Worm (Caenorhabditis elegans) whole organism, young adult: ENCODE data around the gene zfp-3.
A peak's percentile ranks its signal among the peaks of the same experiment; 100 is the strongest.

Experiments
- B0019.2 ChIP-seq: fragments of 200-800 bp; sonication (Bioruptor generic); conservative IDR thresholded peaks from 2 replicates; pipeline ENCODE4 v1.3.6; 2022; ENCODE audit warnings: missing genetic modification reagents, missing genetic modification characterization, missing compliant biosample characterization
- B0261.1 ChIP-seq: sonication (generic microtip); optimal IDR thresholded peaks from 2 replicates; lab custom pipeline; 2016; ENCODE audit warnings: mild to moderate bottlenecking, missing genetic modification characterization, moderate library complexity, missing compliant biosample characterization
- D2030.7 ChIP-seq: fragments of 200-800 bp; sonication (Bioruptor generic); IDR thresholded peaks from 2 replicates; pipeline ENCODE4 v1.3.6; 2022; ENCODE audit warnings: missing genetic modification reagents, missing genetic modification characterization, missing compliant biosample characterization
- F52B5.7 ChIP-seq: sonication (generic microtip); optimal IDR thresholded peaks from 2 replicates; lab custom pipeline; 2016; ENCODE audit warnings: mild to moderate bottlenecking, missing genetic modification characterization, missing compliant biosample characterization
- aptf-3 ChIP-seq: fragments of 200-800 bp; sonication (Bioruptor generic); IDR thresholded peaks from 2 replicates; pipeline ENCODE4 v1.3.6; 2022; ENCODE audit warnings: missing genetic modification characterization, missing compliant biosample characterization
- athp-1 ChIP-seq: sonication (generic microtip); optimal IDR thresholded peaks from 2 replicates; lab custom pipeline; 2017; ENCODE audit warnings: mild to moderate bottlenecking, missing genetic modification characterization, missing compliant biosample characterization
- bed-2 ChIP-seq: fragments of 200-800 bp; sonication (Bioruptor generic); IDR thresholded peaks from 2 replicates; pipeline ENCODE4 v1.3.6; 2022; ENCODE audit warnings: missing genetic modification reagents, missing genetic modification characterization, missing compliant biosample characterization
- ccch-3 ChIP-seq: fragments of 200-800 bp; sonication (Bioruptor generic); optimal IDR thresholded peaks from 2 replicates; lab custom pipeline; 2018; ENCODE audit warnings: mild to moderate bottlenecking, missing genetic modification characterization, missing compliant biosample characterization
- cebp-1 ChIP-seq, 2 experiments: fragments of 200-800 bp in 1 of 2; sonication (Bioruptor generic) in 1 of 2; sonication (generic microtip) in 1 of 2; IDR thresholded peaks in 1 of 2; optimal IDR thresholded peaks in 1 of 2; 2 replicates each; pipeline versions ENCODE4 v1.3.6 to Lab custom; 2017 to 2022; ENCODE audit warnings: missing compliant biosample characterization in 2 of 2, missing genetic modification characterization in 2 of 2, mild to moderate bottlenecking in 1 of 2, missing genetic modification reagents in 1 of 2, moderate library complexity in 1 of 2
- cebp-2 ChIP-seq: fragments of 200-800 bp; sonication (Bioruptor generic); IDR thresholded peaks from 2 replicates; pipeline ENCODE4 v1.3.6; 2022; ENCODE audit warnings: missing genetic modification characterization, missing compliant biosample characterization
- ceh-58 ChIP-seq: fragments of 200-800 bp; sonication (Bioruptor generic); IDR thresholded peaks from 2 replicates; pipeline ENCODE4 v1.3.6; 2022; ENCODE audit warnings: missing genetic modification characterization, missing compliant biosample characterization
- chd-7 ChIP-seq: sonication (generic microtip); optimal IDR thresholded peaks from 2 replicates; lab custom pipeline; 2016; ENCODE audit warnings: mild to moderate bottlenecking, missing genetic modification characterization, moderate library complexity, missing compliant biosample characterization
- die-1 ChIP-seq: sonication (generic microtip); optimal IDR thresholded peaks from 2 replicates; lab custom pipeline; 2016; ENCODE audit warnings: missing genotype, mild to moderate bottlenecking, missing genetic modification characterization, missing compliant biosample characterization
- dox-1 ChIP-seq: fragments of 200-800 bp; sonication (Bioruptor generic); IDR thresholded peaks from 2 replicates; pipeline ENCODE4 v1.3.6; 2022; ENCODE audit warnings: missing genetic modification reagents, missing genetic modification characterization, missing compliant biosample characterization
- ekl-4 ChIP-seq: fragments of 200-800 bp; sonication (Bioruptor generic); IDR thresholded peaks from 2 replicates; pipeline ENCODE4 v1.3.6; 2022; ENCODE audit warnings: missing genetic modification reagents, missing genetic modification characterization, missing compliant biosample characterization
- ets-4 ChIP-seq: fragments of 200-800 bp; sonication (Bioruptor generic); optimal IDR thresholded peaks from 2 replicates; lab custom pipeline; 2018; ENCODE audit warnings: mild to moderate bottlenecking, missing genetic modification characterization, missing compliant biosample characterization
- hsf-1 ChIP-seq: fragments of 200-800 bp; sonication (Bioruptor generic); IDR thresholded peaks from 2 replicates; pipeline ENCODE4 v1.3.6; 2022; ENCODE audit warnings: missing genetic modification reagents, missing genetic modification characterization, missing compliant biosample characterization
- lin-26 ChIP-seq: fragments of 200-800 bp; sonication (Bioruptor generic); IDR thresholded peaks from 2 replicates; pipeline ENCODE4 v1.3.6; 2022; ENCODE audit warnings: missing genetic modification reagents, missing genetic modification characterization, missing compliant biosample characterization
- lin-40 ChIP-seq: sonication (generic microtip); optimal IDR thresholded peaks from 2 replicates; lab custom pipeline; 2016; ENCODE audit warnings: missing genetic modification characterization, mild to moderate bottlenecking, missing compliant biosample characterization, missing genotype, missing genetic modification reagents
- lin-54 ChIP-seq: fragments of 200-800 bp; sonication (Bioruptor generic); optimal IDR thresholded peaks from 2 replicates; lab custom pipeline; 2018; ENCODE audit warnings: mild to moderate bottlenecking, missing genetic modification characterization, missing compliant biosample characterization
- madf-3 ChIP-seq: fragments of 200-800 bp; sonication (Bioruptor generic); IDR thresholded peaks from 2 replicates; pipeline ENCODE4 v1.3.6; 2022; ENCODE audit warnings: missing genetic modification reagents, missing genetic modification characterization, missing compliant biosample characterization
- madf-6 ChIP-seq: fragments of 200-800 bp; sonication (Bioruptor generic); IDR thresholded peaks from 2 replicates; pipeline ENCODE4 v1.3.6; 2022; ENCODE audit warnings: missing genetic modification reagents, missing genetic modification characterization, missing compliant biosample characterization
- nfyb-1 ChIP-seq: fragments of 200-800 bp; sonication (Bioruptor generic); IDR thresholded peaks from 2 replicates; pipeline ENCODE4 v1.3.6; 2022; ENCODE audit warnings: missing genetic modification reagents, missing genetic modification characterization, missing compliant biosample characterization
- nhr-120 ChIP-seq: fragments of 200-800 bp; sonication (Bioruptor generic); IDR thresholded peaks from 2 replicates; pipeline ENCODE4 v1.3.6; 2022; ENCODE audit warnings: missing genetic modification characterization, missing compliant biosample characterization
- nhr-179 ChIP-seq: sonication (generic microtip); optimal IDR thresholded peaks from 2 replicates; lab custom pipeline; 2016; ENCODE audit warnings: mild to moderate bottlenecking, missing genetic modification characterization, missing compliant biosample characterization
- nhr-27 ChIP-seq: fragments of 200-800 bp; sonication (Bioruptor generic); optimal IDR thresholded peaks from 2 replicates; lab custom pipeline; 2018; ENCODE audit warnings: mild to moderate bottlenecking, missing genetic modification characterization, moderate library complexity, missing compliant biosample characterization
- nhr-90 ChIP-seq: sonication (generic microtip); optimal IDR thresholded peaks from 2 replicates; lab custom pipeline; 2016; ENCODE audit warnings: missing genotype, mild to moderate bottlenecking, missing genetic modification characterization, missing compliant biosample characterization
- repo-1 ChIP-seq: sonication (generic microtip); optimal IDR thresholded peaks from 2 replicates; lab custom pipeline; 2017; ENCODE audit warnings: mild to moderate bottlenecking, missing genetic modification characterization, missing compliant biosample characterization
- rpc-1 ChIP-seq, 2 experiments: fragments of 150-350 bp in 1 of 2; sonication (generic microtip) in 1 of 2; optimal IDR thresholded peaks; 2 replicates each; lab custom pipeline; 2014 to 2018; ENCODE audit warnings: missing biosample characterization in 1 of 2, missing genetic modification characterization in 1 of 2, missing genetic modification reagents in 1 of 2, missing genotype in 1 of 2
- snpc-1.3 ChIP-seq: sonication (generic microtip); optimal IDR thresholded peaks from 2 replicates; lab custom pipeline; 2017; ENCODE audit warnings: missing genetic modification characterization, mild to moderate bottlenecking, missing compliant biosample characterization, antibody characterized with exemption, moderate library complexity, missing genotype, missing genetic modification reagents; ENCODE audit not compliant: insufficient read depth
- tbp1 ChIP-seq: fragments of 200-800 bp; sonication (Bioruptor generic); optimal IDR thresholded peaks from 2 replicates; lab custom pipeline; 2018; ENCODE audit warnings: mild to moderate bottlenecking, missing genetic modification characterization, missing compliant biosample characterization
- tbx-9 ChIP-seq: sonication (generic microtip); optimal IDR thresholded peaks from 2 replicates; lab custom pipeline; 2016; ENCODE audit warnings: borderline replicate concordance, missing genetic modification characterization, inconsistent platforms, missing compliant biosample characterization
- tlf-1 ChIP-seq: fragments of 200-800 bp; sonication (Bioruptor generic); optimal IDR thresholded peaks from 2 replicates; lab custom pipeline; 2018; ENCODE audit warnings: mild to moderate bottlenecking, missing genetic modification characterization, missing compliant biosample characterization
- unc-130 ChIP-seq: sonication (generic microtip); optimal IDR thresholded peaks from 2 replicates; lab custom pipeline; 2016; ENCODE audit warnings: missing genetic modification reagents, missing genetic modification characterization, missing compliant biosample characterization
- ztf-28 ChIP-seq: fragments of 200-800 bp; sonication (Bioruptor generic); IDR thresholded peaks from 2 replicates; pipeline ENCODE4 v1.3.6; 2022; ENCODE audit warnings: missing genetic modification reagents, missing genetic modification characterization, missing compliant biosample characterization

Gene zfp-3

ce11 chrX:1491036-1491435, 44.6 kb upstream of the zfp-3 start:
- peak; percentile 38 for TF ChIP-seq rpc-1 (optimal IDR thresholded peaks at IDR 0.05; lab: Kevin White, UChicago)
- peak; percentile 75 for TF ChIP-seq rpc-1 (tag; optimal IDR thresholded peaks at IDR 0.05; lab: Kevin White, UChicago)
- TF ChIP-seq die-1 (tag; lab: Kevin White, UChicago): peak; percentile 15
- TF ChIP-seq lin-26: peak; percentile 45; the same call in 1 of the 2 replicates
- no peak for TF ChIP-seq ztf-28 (GFP tag; lab: Robert Waterston, UW)
- peak; percentile 53 for TF ChIP-seq B0261.1 (tag; lab: Kevin White, UChicago)
- TF ChIP-seq tbp1 (GFP tag; lab: Kevin White, UChicago): peak; percentile 83

DNA sequence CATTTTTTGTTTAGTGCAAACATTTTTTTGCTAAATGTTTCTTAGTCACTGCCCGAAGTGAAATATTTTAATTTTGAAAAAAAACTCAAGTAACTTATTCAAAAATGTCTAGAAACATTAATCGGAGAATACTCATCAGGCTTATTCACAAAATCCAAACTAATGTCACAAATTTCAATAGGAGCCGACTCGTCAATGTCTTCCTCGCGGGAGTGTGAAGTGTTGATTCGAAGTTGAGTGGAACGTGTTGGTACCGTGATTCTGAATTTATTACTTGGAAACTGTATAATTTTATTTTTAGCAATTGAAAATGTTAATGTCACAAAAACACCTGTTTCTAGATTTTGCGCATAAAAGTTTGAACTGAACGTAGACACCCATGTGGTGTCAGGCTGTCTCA, 43.1 kb upstream of the zfp-3 start:
- 0 out of 2 replicates have a peak, but pooled peaks have one; percentile 24 for TF ChIP-seq ceh-58 (GFP tag; lab: Robert Waterston, UW)
- TF ChIP-seq bed-2: no peak
- no peak for TF ChIP-seq F52B5.7 (tag; lab: Kevin White, UChicago)
- 0 out of 2 replicates have a peak, but pooled peaks have one; percentile 70 for TF ChIP-seq ekl-4 (GFP tag; lab: Robert Waterston, UW)
- TF ChIP-seq tbx-9 (tag; lab: Kevin White, UChicago): no peak
- TF ChIP-seq B0019.2: no peak
- no peak for TF ChIP-seq snpc-1.3 (tag; lab: Kevin White, UChicago)
- peak; percentile 52 for TF ChIP-seq repo-1 (tag; lab: Kevin White, UChicago)
- TF ChIP-seq unc-130: no peak
- TF ChIP-seq ccch-3 (GFP tag; lab: Kevin White, UChicago): no peak
- no peak for TF ChIP-seq nhr-179 (tag; lab: Kevin White, UChicago)
- no peak for TF ChIP-seq ets-4
- TF ChIP-seq nhr-120 (GFP tag; lab: Robert Waterston, UW): no peak
- TF ChIP-seq D2030.7 (GFP tag; lab: Robert Waterston, UW): no peak
- TF ChIP-seq tlf-1 (GFP tag; lab: Kevin White, UChicago): no peak
- TF ChIP-seq lin-40 (tag; lab: Kevin White, UChicago): no peak

- TF ChIP-seq cebp-1 (GFP tag; IDR thresholded peaks at IDR 0.05; lab: Robert Waterston, UW) (no peak), cebp-1 (tag; optimal IDR thresholded peaks at IDR 0.05; lab: Kevin White, UChicago) (no peak), dox-1 (GFP tag; lab: Robert Waterston, UW) (peak; percentile 36; the same call in 1 of the 2 replicates), madf-3 (GFP tag; lab: Robert Waterston, UW) (0 out of 2 replicates have a peak, but pooled peaks have one; percentile 47), chd-7 (tag; lab: Kevin White, UChicago) (peak; percentile 56), madf-6 (GFP tag; lab: Robert Waterston, UW) (no peak), nfyb-1 (GFP tag; lab: Robert Waterston, UW) (peak; percentile 59; the same call in 1 of the 2 replicates), nhr-27 (tag; lab: Kevin White, UChicago) (no peak), aptf-3 (GFP tag; lab: Robert Waterston, UW) (no peak), hsf-1 (0 out of 2 replicates have a peak, but pooled peaks have one; percentile 22), nhr-120 (GFP tag; lab: Robert Waterston, UW) (0 out of 2 replicates have a peak, but pooled peaks have one; percentile 16), lin-54 (no peak), nhr-90 (tag; lab: Kevin White, UChicago) (peak; percentile 21), ets-4 (no peak), ceh-58 (GFP tag; lab: Robert Waterston, UW) (0 out of 2 replicates have a peak, but pooled peaks have one; percentile 50), cebp-2 (GFP tag; lab: Robert Waterston, UW) (0 out of 2 replicates have a peak, but pooled peaks have one; percentile 54), F52B5.7 (tag; lab: Kevin White, UChicago) (peak; percentile 27), athp-1 (peak; percentile 23)
These were observed 42.3 kb upstream of the zfp-3 start for ce11 chrX:1488775-1489174.
